Fruit fly (Drosophila melanogaster): ENCODE measurements around the gene Galphai.
A peak's percentile ranks its signal among the peaks of the same experiment; 100 is the strongest.

Gene Galphai

DNA sequence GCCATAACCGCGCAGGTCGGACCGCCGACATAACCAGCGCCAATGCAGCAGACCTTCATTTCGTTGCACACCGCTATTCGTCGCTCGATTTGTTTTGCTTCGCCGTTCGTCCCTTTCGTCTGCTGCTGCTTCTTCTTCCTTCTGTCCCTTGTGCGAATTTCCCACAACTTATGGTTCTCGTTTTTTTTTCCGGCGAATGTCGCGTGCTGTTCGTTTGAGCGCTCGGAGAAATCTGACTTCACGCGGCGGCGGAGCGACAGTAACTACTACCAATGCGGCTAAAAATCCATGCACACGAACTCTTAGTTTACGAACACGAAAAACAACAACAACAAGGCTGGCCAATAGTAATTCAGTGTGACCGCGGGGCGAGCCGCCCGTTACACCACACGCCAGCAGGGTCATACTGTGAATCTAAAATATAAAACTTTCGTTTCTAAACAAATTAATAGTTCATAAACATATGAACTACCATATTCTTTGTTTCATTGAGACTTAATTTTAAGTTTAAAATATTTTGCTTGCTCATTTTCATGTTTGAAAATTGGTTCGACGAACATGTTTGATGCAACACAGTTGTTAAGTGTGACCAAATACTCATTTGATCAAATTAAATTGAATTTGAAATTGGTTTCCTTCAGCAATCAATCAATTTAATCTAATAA lies 15.2 kb downstream of the Galphai start, which contains the start of gene sgl:
Gene sgl (minus strand): TSS at position 271 of the 665 bp plus-strand sequence.
- TF ChIP-seq noc (tag; optimal IDR thresholded peaks at IDR 0.05), result peak; percentile 50

DNA sequence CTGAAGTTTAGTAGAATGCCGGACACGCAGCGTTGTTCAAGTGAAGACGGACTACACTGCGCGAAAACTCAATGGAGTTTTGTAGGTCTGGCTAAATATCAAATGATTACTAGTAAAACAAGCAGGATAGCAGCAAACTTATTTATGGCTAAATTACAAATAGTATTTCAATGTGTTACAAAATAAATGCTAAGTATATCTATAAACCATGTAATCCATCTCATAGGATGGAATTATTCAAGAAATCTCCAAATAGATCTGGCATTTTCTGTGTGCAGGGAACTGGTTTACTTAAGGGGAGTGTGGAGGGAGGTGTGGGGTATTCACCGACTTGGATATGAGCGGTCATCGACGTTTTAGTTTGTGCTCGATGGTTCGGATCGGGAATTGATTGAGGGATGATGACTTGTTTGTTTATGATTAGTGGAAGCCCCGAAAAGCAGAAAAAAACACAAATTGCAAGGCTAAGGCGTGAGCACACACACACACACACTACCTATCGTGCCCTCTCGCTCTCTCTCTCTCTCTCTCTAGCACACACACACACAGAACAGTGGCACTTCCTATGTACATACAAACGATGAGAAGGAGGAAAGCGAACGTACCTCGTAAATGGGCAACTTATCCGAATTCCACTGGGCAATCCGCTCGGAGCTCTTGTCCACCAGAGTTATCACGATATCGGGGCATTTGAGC lies 15.9 kb downstream of the Galphai start:
- TF ChIP-seq noc (tag; optimal IDR thresholded peaks at IDR 0.05), result peak; percentile 42

DNA sequence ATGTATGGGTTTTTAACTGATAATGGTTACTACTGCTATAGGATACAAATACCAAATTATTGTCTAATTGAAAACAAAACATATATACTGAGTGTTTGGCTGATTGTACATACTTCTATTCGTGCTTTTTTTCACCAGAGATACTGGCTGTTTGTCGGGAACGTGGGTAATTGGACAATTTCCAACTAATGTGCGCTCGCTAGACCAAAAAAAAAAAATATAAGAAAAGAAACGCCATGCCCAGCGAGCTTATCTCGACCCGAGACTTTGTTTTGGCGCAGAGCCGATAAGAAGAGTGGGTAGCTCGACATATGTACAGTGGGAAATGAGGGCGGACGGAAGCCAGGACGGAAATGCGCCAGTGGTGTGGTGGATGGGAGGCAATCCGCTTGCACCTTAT lies 16.7 kb downstream of the Galphai start:
- no peak for TF ChIP-seq noc (tag; optimal IDR thresholded peaks at IDR 0.05)

DNA sequence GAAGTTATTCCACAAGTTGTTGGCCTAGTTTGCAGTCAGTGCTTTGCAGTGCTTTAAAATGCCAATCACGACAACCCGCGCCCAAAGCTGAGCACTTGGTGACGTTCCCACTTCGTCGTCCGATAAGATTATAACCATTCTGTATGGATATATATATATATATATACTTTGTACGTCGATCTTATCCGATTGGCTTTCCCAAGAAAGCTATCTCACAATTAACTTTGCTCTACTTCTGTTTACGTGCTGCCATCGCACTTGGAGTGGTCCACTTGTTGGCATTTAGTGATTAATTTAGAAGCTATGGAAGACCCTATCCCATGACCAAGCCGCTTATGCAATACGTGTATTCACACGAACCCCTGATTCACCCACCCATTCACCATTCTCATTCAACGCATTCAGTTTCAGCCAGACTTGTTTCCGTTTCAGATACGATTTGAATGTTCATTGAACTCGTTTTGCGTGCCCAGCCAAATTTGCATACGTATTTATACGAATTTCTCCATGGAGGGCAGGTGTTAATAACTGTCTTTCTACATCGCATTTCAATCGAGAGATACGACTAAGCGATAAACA lies 17.8 kb downstream of the Galphai start:
- no peak for TF ChIP-seq noc (tag; optimal IDR thresholded peaks at IDR 0.05)

DNA sequence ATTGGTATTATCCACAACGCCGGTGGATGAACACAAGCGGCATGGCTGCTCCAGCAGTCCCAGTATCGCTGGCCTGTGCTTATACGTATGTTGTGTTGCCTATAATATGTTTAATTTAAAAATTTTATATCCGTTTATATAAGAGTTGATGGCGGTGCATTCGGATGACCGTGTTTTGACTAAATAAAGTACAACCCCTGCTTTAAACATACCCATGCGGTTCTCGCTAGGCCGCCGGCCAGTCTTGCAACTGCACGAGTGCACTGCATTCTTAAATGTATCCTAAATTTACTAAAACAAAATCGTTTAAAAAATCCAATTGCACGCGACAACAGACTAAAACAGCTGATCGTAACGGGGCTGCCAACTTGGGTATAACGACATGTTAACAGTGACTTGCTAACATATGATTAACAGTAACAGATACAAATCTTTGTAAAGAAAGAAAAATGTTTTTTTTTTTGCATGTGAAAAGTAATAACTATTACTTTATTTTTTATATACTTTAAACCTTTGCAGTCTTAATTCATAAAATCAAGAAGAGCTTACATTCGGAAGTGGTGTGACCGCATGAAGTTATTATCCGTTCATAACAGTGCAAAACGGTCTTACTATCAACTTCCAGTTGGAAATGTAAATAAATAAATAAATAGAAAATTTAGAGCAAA lies 22.0 kb downstream of the Galphai start, which contains the start of the genes Uqcc1 and Surf1:
Gene Uqcc1 (minus strand): TSS at position 356 of the 668 bp plus-strand sequence.
Gene Surf1 (plus strand): TSS at position 594 of the 668 bp plus-strand sequence.
- TF ChIP-seq noc (tag; optimal IDR thresholded peaks at IDR 0.05), result no peak

dm6 chr3L:6955254-6956229 lies 24.3 kb downstream of the Galphai start, which contains the start of the genes CG10077 and CG9948:
CG10077 (minus strand) TSS chr3L:6955904.
CG9948 (plus strand) TSS chr3L:6955991.
- peak; percentile 89 for TF ChIP-seq noc (tag; optimal IDR thresholded peaks at IDR 0.05)

DNA sequence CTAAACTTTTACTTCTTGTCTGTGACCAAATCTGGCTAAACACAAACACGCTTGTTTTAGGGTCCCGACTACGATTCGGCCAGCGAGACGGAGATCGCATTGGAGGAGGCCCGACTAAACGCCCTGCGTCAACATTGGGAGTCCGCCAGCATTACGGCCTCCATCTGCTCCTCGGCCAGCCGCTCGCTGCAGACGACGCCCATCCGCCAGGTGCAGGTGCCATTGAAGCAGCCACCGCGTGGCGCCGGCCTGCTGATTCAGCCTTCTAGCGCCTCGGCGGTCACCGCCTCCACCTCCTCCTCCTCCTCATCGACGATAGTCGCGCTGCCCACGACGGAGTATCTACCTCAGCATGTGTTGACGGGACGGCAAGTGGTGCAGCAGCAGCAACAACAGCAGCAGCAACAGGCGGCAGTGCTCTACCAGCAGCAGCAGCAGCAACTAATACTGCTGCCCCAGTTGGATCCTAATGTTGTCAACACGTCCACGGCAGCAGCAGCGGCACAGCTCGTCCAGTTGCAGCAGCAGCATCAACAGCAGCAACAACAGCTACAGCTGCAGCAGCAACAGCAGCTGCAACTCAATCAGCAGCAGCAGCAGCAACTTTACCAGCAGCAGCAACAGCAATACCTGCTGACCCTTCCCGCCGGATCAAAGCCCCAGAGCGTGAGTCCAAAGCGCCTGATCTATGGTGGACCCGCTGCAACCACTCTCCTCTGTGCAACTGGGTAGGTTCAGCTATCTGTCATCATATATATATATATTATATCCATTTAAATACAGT lies 32.5 kb downstream of the Galphai start:
- TF ChIP-seq noc (tag; optimal IDR thresholded peaks at IDR 0.05), result no peak

dm6 chr3L:6945357-6945756 lies 34.5 kb downstream of the Galphai start:
- TF ChIP-seq noc (tag; optimal IDR thresholded peaks at IDR 0.05), result no peak

- no peak for TF ChIP-seq noc (tag; optimal IDR thresholded peaks at IDR 0.05)
Measured at dm6 chr3L:6943948-6944319, 35.9 kb downstream of the Galphai start.

DNA sequence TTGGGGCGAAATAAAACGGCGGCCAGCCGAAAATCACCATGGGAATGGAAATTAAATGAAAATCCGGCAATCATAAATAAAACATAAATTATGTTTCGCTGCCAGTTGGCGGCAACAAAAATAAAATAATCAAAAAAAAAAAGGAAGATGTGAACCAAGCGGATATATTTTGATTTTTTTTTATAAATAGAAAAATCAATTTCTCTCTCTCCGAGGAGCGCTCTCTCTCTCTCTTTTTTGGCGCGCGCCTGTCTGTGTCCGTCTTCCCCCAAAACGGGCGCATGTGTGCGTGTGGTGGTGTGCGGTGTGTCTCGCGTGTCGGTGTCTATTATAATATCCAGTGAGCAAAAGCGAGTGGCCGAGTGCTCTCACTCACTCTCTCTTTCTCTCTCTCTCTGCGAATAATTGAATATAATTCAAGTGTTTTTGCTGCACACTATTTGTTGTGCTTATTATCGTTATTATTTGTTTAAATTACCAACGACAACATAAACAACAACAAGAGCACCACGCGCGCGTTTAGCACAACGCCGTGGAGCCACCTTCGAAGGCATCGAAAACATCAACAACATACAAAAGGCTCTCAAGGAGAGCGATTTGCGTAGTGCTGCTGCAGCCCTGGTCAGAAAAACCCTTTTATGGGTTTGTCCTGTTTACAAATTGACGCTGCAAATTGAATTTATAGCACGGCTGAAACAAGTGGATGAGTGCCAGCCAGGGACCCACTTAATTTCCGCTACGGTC lies 36.5 kb downstream of the Galphai start:
- TF ChIP-seq noc (tag; optimal IDR thresholded peaks at IDR 0.05), result no peak

- TF ChIP-seq noc (tag; optimal IDR thresholded peaks at IDR 0.05), result no peak
Measured at dm6 chr3L:6942831-6943114, 37.1 kb downstream of the Galphai start, which contains the start of gene tow. tow (plus strand) TSS chr3L:6942856.

DNA sequence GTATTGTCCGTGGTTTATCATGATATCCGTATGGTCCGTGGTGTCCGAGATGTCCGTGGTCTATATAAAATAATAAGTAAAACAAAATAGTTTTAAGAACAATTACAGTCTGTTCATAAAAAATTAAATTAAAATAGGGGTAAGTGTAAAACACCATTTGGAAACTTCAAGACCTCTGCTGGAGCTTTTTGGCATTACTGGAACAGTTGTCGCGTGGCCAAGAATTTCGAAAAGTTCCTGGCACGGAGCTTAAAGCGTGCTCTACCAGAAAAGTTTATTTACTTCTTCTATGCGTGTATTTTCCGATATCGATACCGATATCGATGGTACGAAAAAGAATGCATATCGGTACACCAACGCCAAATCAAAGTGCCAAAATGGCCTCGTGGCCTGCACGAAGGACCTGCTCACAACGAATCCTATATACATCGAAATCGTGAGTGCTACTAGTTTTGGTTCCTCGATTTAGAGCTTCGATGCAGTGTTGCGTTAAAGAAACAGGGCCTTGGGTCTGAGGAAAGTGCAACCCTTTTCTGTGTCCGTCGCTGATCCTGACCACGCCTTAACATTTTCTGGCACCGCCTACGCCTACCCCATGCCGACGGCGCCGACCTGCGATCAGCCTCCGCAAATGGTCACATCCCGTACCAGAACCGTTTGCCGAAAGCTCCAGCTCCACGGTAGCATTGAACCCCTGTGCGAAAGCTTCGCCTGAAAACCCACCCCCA lies 37.6 kb downstream of the Galphai start:
- no peak for TF ChIP-seq noc (tag; optimal IDR thresholded peaks at IDR 0.05)

- no peak for TF ChIP-seq noc (tag; optimal IDR thresholded peaks at IDR 0.05)
Measured at dm6 chr3L:6934799-6935318, 45.0 kb downstream of the Galphai start.
